Fruit fly (Drosophila melanogaster) whole organism: Measurements from ENCODE around the gene kairos.

Source experiments
- CG8478 ChIP-seq: fragments of >200 bp; optimal IDR thresholded peaks from 2 replicates; lab custom pipeline; 2018; ENCODE audit warnings: inconsistent platforms
- psq ChIP-seq: fragments of >200 bp; optimal IDR thresholded peaks from 2 replicates; lab custom pipeline; 2017
- usp ChIP-seq: fragments of >200 bp; optimal IDR thresholded peaks from 2 replicates; lab custom pipeline; 2017; ENCODE audit warnings: missing biosample characterization, missing genetic modification characterization, mixed read lengths

DNA sequence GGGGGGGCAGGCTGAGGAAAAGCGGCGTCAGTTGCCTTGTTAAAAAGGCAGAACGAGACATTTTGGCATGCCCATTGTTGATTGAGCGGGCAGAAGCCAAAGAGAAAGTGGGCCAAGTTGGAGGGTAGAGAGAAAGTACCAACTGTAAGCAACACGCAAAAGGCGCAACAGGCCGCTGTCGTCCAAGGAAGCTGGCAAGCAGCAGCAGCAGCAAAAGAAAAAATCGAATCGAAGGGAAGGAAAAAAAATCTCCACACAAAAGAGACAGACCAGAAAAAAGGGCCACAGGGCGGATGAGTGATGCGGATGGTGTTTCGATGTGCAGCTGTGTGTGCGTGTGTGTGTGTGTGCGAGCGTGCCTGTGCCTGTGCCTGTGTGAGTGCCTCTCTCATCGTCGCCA is 8.3 kb downstream of the kairos start:
- no peak for TF ChIP-seq psq (lab: Kevin White, UChicago)
- no peak for TF ChIP-seq usp (GFP tag; lab: Kevin White, UChicago)
- no peak for TF ChIP-seq CG8478 (lab: Kevin White, UChicago)
